Fruit fly (Drosophila melanogaster): ENCODE results near the gene CG4849.

CG4849 gene

DNA sequence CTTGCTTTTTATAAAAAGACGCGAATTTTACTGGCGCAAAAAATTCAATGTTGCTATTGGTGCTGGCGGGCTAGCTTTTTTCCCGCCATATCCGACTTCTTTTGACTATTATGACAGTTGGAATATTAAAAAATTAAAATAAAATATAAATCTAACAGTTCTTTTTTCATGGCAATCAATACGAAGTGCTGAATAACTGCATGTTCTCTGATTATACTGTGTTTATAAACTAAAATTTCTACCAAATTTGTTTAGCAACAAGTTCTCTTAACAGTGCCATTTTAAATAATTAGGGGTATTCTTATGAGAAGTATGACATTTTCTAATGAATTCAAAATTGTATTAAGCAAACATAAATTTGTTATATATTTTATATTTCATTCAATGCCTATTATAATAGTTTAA lies 43.8 kb upstream of the CG4849 start, which contains the start of gene Boh1 (continued):
- no peak for TF ChIP-seq Hr39 (GFP tag; optimal IDR thresholded peaks at IDR 0.05)
- TF ChIP-seq CG6854 (GFP tag; optimal IDR thresholded peaks at IDR 0.05), result no peak
- peak; percentile 23 for TF ChIP-seq CG3919 (GFP tag; optimal IDR thresholded peaks at IDR 0.05)
- no peak for TF ChIP-seq acj6 (GFP tag; optimal IDR thresholded peaks at IDR 0.05)
- no peak for TF ChIP-seq CG16779 (tag; optimal IDR thresholded peaks at IDR 0.05)
- peak; percentile 32 for TF ChIP-seq topi (GFP tag; optimal IDR thresholded peaks at IDR 0.05)
- TF ChIP-seq CG9139 (GFP tag; optimal IDR thresholded peaks at IDR 0.05), result no peak
- TF ChIP-seq Eip75B (GFP tag; optimal IDR thresholded peaks at IDR 0.05), result no peak
- TF ChIP-seq Gug (GFP tag; IDR thresholded peaks at IDR 0.05), result no peak
- peak; percentile 48 for TF ChIP-seq Met (GFP tag; optimal IDR thresholded peaks at IDR 0.05)
- TF ChIP-seq CG1621 (tag; optimal IDR thresholded peaks at IDR 0.05), result no peak
- TF ChIP-seq achi (GFP tag; optimal IDR thresholded peaks at IDR 0.05), result peak; percentile 79
- TF ChIP-seq Lpt (GFP tag; optimal IDR thresholded peaks at IDR 0.05), result no peak
- peak; percentile 29 for TF ChIP-seq OdsH (GFP tag; optimal IDR thresholded peaks at IDR 0.05)
- TF ChIP-seq CG34406 (GFP tag; optimal IDR thresholded peaks at IDR 0.05), result peak; percentile 10

dm6 chr3R:27920883-27921282 lies 42.3 kb upstream of the CG4849 start, which contains the start of gene CG12259:
Gene CG12259, minus strand, starts transcription at chr3R:27921089.
- TF ChIP-seq spab (GFP tag; optimal IDR thresholded peaks at IDR 0.05), result no peak
- no peak for TF ChIP-seq salr (GFP tag; optimal IDR thresholded peaks at IDR 0.05)
- TF ChIP-seq Eip78C (GFP tag), result peak; percentile 26
- TF ChIP-seq svp (GFP tag), result no peak
- peak; percentile 13 for TF ChIP-seq esn (GFP tag; optimal IDR thresholded peaks at IDR 0.05)
- no peak for TF ChIP-seq Sox14 (GFP tag; optimal IDR thresholded peaks at IDR 0.05)
- peak; percentile 85 for TF ChIP-seq fkh (GFP tag; optimal IDR thresholded peaks at IDR 0.05)

- TF ChIP-seq CG7368 (GFP tag; optimal IDR thresholded peaks at IDR 0.05), result no peak
- TF ChIP-seq CG6276 (GFP tag; optimal IDR thresholded peaks at IDR 0.05), result no peak
- TF ChIP-seq CG11902 (GFP tag; optimal IDR thresholded peaks at IDR 0.05), result no peak
- no peak for TF ChIP-seq salr (GFP tag; optimal IDR thresholded peaks at IDR 0.05)
These were observed 41.1 kb upstream of the CG4849 start, which contains the start of gene BCAS2 for dm6 chr3R:27921982-27922672. Gene BCAS2, minus strand, starts transcription at chr3R:27922356.

DNA sequence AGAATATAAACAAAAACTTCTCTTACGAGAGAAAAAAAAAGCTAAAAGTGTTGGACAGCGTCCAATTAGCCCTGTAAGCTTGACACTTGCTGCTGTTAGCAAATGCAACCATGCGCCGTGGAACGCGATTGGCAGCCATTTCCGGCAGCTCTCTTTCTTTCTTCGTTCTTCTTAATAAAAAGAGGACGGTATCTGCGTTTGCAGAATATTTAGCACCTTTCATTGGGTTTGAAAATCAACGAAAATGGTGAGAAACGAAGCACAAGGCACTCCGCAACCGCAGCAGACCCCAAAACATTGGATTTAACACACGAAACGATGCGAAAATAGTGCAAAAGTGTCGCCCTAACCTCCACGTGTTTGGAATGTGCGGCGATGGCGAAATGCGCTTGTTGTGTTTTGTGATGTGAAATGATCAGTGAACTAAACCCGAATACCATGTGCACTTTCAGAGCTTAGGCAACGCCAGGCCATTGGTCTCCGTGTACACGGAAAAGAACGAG lies 40.5 kb upstream of the CG4849 start, which contains the start of gene RpL4:
Gene RpL4 (plus strand): TSS at position 149 of the 503 bp plus-strand sequence.
- peak; percentile 59 for TF ChIP-seq fd59A (GFP tag; optimal IDR thresholded peaks at IDR 0.05)
- TF ChIP-seq eg (GFP tag; IDR thresholded peaks at IDR 0.05), result peak; percentile 82
- peak; percentile 52 for TF ChIP-seq Blimp-1 (GFP tag; optimal IDR thresholded peaks at IDR 0.05)
- peak; percentile 87 for TF ChIP-seq net (GFP tag; optimal IDR thresholded peaks at IDR 0.05)
- TF ChIP-seq esn (GFP tag; optimal IDR thresholded peaks at IDR 0.05), result peak; percentile 85
- TF ChIP-seq CG6808 (GFP tag; optimal IDR thresholded peaks at IDR 0.05), result peak; percentile 59
- peak; percentile 70 for TF ChIP-seq cyc (GFP tag; optimal IDR thresholded peaks at IDR 0.05)
- peak; percentile 85 for TF ChIP-seq Met (GFP tag; optimal IDR thresholded peaks at IDR 0.05)
- TF ChIP-seq Lpt (GFP tag; optimal IDR thresholded peaks at IDR 0.05), result no peak
- peak; percentile 76 for TF ChIP-seq CG9139 (GFP tag; optimal IDR thresholded peaks at IDR 0.05)
- TF ChIP-seq CG10631 (GFP tag; optimal IDR thresholded peaks at IDR 0.05), result peak; percentile 17
- TF ChIP-seq achi (GFP tag; optimal IDR thresholded peaks at IDR 0.05), result peak; percentile 99
- peak; percentile 19 for TF ChIP-seq Hr4 (GFP tag; optimal IDR thresholded peaks at IDR 0.05)
- TF ChIP-seq CG1621 (tag; optimal IDR thresholded peaks at IDR 0.05), result peak; percentile 70
- TF ChIP-seq CG15336 (GFP tag; IDR thresholded peaks at IDR 0.05), result no peak
- peak; percentile 74 for TF ChIP-seq pdm3 (GFP tag; optimal IDR thresholded peaks at IDR 0.05)
- peak; percentile 77 for TF ChIP-seq CG8632 (GFP tag; optimal IDR thresholded peaks at IDR 0.05)
- TF ChIP-seq fkh (GFP tag; optimal IDR thresholded peaks at IDR 0.05), result peak; percentile 72
- TF ChIP-seq CG31627 (GFP tag; optimal IDR thresholded peaks at IDR 0.05), result peak; percentile 72
- TF ChIP-seq vri (GFP tag; optimal IDR thresholded peaks at IDR 0.05), result peak; percentile 79
- peak; percentile 77 for TF ChIP-seq topi (GFP tag; optimal IDR thresholded peaks at IDR 0.05)
- TF ChIP-seq lz (GFP tag; optimal IDR thresholded peaks at IDR 0.05), result peak; percentile 80
- TF ChIP-seq CG8319 (GFP tag; optimal IDR thresholded peaks at IDR 0.05), result peak; percentile 50
- no peak for TF ChIP-seq Ets96B (tag; optimal IDR thresholded peaks at IDR 0.05)
- no peak for TF ChIP-seq CG8119 (GFP tag; IDR thresholded peaks at IDR 0.05)
- TF ChIP-seq Sox15 (GFP tag; optimal IDR thresholded peaks at IDR 0.05), result peak; percentile 10
- peak; percentile 56 for TF ChIP-seq CG6792 (GFP tag; optimal IDR thresholded peaks at IDR 0.05)
- TF ChIP-seq Eip93F (GFP tag; optimal IDR thresholded peaks at IDR 0.05), result no peak
- TF ChIP-seq Sox14 (GFP tag; optimal IDR thresholded peaks at IDR 0.05), result peak; percentile 76
